Worm (Caenorhabditis elegans) whole organism, L3 larva: ENCODE results near the gene F42A6.5.
"Not testable (repeated sequence)": the region's sequence is repeated elsewhere in the genome, so short reads cannot be mapped to it uniquely, and the experiment has no call there.

ENCODE experiments used
- R02D3.7 ChIP-seq: fragments of 150-350 bp; optimal IDR thresholded peaks from 2 replicates; lab custom pipeline; 2014; ENCODE audit warnings: missing biosample characterization, missing genetic modification characterization
- elt-3 ChIP-seq, 3 experiments: fragments of 150-350 bp in 1 of 3; sonication (generic microtip) in 2 of 3; optimal IDR thresholded peaks; 2 replicates in 2 of 3; 4 replicates in 1 of 3; lab custom pipeline; 2014 to 2017; ENCODE audit warnings: missing biosample characterization in 3 of 3, missing genetic modification characterization in 3 of 3
- lin-15B ChIP-seq: fragments of 150-350 bp; optimal IDR thresholded peaks from 2 replicates; lab custom pipeline; 2014; ENCODE audit warnings: missing biosample characterization, missing genetic modification characterization
- nhr-23 ChIP-seq: fragments of 150-350 bp; optimal IDR thresholded peaks from 2 replicates; lab custom pipeline; 2014; ENCODE audit warnings: missing biosample characterization, missing genetic modification reagents, missing genetic modification characterization
- nhr-28 ChIP-seq: fragments of 150-350 bp; optimal IDR thresholded peaks from 2 replicates; lab custom pipeline; 2014; ENCODE audit warnings: missing biosample characterization, missing genetic modification characterization
- nhr-77 ChIP-seq: fragments of 150-350 bp; optimal IDR thresholded peaks from 2 replicates; lab custom pipeline; 2014; ENCODE audit warnings: missing biosample characterization, missing genetic modification characterization
- pha-4 ChIP-seq: fragments of 150-350 bp; optimal IDR thresholded peaks from 2 replicates; lab custom pipeline; 2014; ENCODE audit warnings: missing biosample characterization, missing genetic modification reagents, missing genetic modification characterization
- pqm-1 ChIP-seq: fragments of 150-350 bp; optimal IDR thresholded peaks from 2 replicates; lab custom pipeline; 2017; ENCODE audit warnings: missing biosample characterization, missing genetic modification characterization, inconsistent platforms
- snpc-4 ChIP-seq: fragments of 150-350 bp; optimal IDR thresholded peaks from 2 replicates; lab custom pipeline; 2014; ENCODE audit warnings: missing biosample characterization, missing genetic modification characterization
- unc-39 ChIP-seq: sonication (generic microtip); optimal IDR thresholded peaks from 4 replicates; lab custom pipeline; 2017; ENCODE audit warnings: missing biosample characterization, missing genetic modification characterization
- unc-62 ChIP-seq: fragments of 150-350 bp; sonication (generic microtip); optimal IDR thresholded peaks from 4 replicates; lab custom pipeline; 2014; ENCODE audit warnings: missing biosample characterization, missing genetic modification reagents, missing genetic modification characterization
- ztf-4 ChIP-seq: fragments of 150-350 bp; optimal IDR thresholded peaks from 2 replicates; lab custom pipeline; 2014; ENCODE audit warnings: missing biosample characterization, missing genetic modification characterization

DNA sequence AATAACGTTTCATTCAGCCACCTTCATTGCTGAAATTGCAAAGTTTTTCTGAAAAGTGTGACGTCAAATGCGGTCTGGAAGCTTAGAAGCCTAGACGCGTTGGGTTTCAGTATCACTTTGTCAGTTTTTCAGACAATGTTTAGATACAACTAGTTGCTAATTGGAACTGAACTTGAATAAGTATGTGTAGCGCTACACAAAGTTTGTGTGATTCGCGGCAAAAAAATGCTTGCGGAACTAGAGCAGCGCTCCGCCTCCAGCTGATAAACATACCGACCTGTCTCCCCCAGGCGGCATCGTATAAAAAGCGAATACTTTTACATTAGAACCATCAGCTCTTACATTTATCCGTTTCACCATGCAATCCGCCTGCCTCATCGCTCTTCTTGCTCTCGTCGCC is 29.6 kb downstream of the F42A6.5 start, which contains the start of gene W08E12.4:
- TF ChIP-seq lin-15B (tag; lab: Kevin White, UChicago); nhr-77 (tag; lab: Kevin White, UChicago); pqm-1 (tag; lab: Kevin White, UChicago); unc-39; ztf-4 (tag; lab: Kevin White, UChicago); nhr-23 (tag; lab: Kevin White, UChicago); snpc-4 (tag; lab: Kevin White, UChicago); R02D3.7; pha-4 (tag; lab: Kevin White, UChicago); unc-62; nhr-28 (tag; lab: Kevin White, UChicago); elt-3 (tag; optimal IDR thresholded peaks at IDR 0.05; lab: Kevin White, UChicago): not testable (repeated sequence)
